Fruit fly (Drosophila melanogaster): ENCODE measurements around the gene abd-A.

The abd-A gene

DNA sequence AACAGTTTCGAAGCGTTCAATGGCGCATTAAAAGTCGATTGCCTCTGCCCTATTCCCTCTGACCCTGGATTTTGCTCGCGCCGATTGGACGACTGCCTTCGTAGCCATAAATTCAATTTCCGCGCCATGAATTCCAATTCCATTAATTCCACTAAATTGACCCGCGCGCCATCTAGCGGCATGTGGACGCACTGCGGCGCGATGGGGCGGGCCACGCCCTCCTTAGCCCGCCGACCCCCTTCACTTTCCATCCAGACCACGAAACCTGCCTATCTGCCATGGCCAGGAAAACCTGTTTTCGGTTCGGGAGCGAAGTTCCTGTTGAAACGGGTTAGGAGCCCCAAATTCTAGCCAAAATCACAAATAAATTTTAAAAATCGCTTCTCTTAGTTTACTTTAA is 47.4 kb downstream of the abd-A start (continued):
- no peak for TF ChIP-seq Hr51 (GFP tag; optimal IDR thresholded peaks at IDR 0.05)
- TF ChIP-seq CG9437 (GFP tag; optimal IDR thresholded peaks at IDR 0.05) = no peak
- TF ChIP-seq CG15696 (tag; optimal IDR thresholded peaks at IDR 0.05) = no peak
- no peak for TF ChIP-seq CG13424 (tag; optimal IDR thresholded peaks at IDR 0.05)
- no peak for TF ChIP-seq jigr1 (GFP tag; IDR thresholded peaks at IDR 0.05)
- TF ChIP-seq CG16863 (GFP tag; optimal IDR thresholded peaks at IDR 0.05) = no peak
- no peak for TF ChIP-seq CG18262 (tag; optimal IDR thresholded peaks at IDR 0.05)
- TF ChIP-seq cas (GFP tag; IDR thresholded peaks at IDR 0.05) = no peak
- TF ChIP-seq Doc3 (GFP tag; IDR thresholded peaks at IDR 0.05; ENCODE audit: partially characterized antibody) = no peak
- no peak for TF ChIP-seq CG42726 (GFP tag; IDR thresholded peaks at IDR 0.05; ENCODE audit: partially characterized antibody)
- TF ChIP-seq zfh1 (GFP tag; IDR thresholded peaks at IDR 0.05) = 0 out of 3 replicates have a peak, but pooled peaks have one; percentile 43
- no peak for TF ChIP-seq inv (GFP tag; IDR thresholded peaks at IDR 0.05; ENCODE audit: partially characterized antibody)
- TF ChIP-seq CG17912 (GFP tag; optimal IDR thresholded peaks at IDR 0.05) = no peak
- TF ChIP-seq zfh2 (GFP tag; optimal IDR thresholded peaks at IDR 0.05) = no peak
- TF ChIP-seq fd102C (GFP tag; optimal IDR thresholded peaks at IDR 0.05) = no peak
- no peak for TF ChIP-seq Dfd (GFP tag; optimal IDR thresholded peaks at IDR 0.05)
- TF ChIP-seq CG14965 (GFP tag; optimal IDR thresholded peaks at IDR 0.05; ENCODE audit: borderline replicate concordance) = peak; percentile 83
- no peak for TF ChIP-seq gfzf (GFP tag; optimal IDR thresholded peaks at IDR 0.05)
- no peak for TF ChIP-seq CG15601 (tag; optimal IDR thresholded peaks at IDR 0.05)
- TF ChIP-seq CG4854 (GFP tag; optimal IDR thresholded peaks at IDR 0.05) = no peak
- TF ChIP-seq CG7745 (tag; optimal IDR thresholded peaks at IDR 0.05) = no peak
- TF ChIP-seq CG10979 (tag; optimal IDR thresholded peaks at IDR 0.05) = no peak
- TF ChIP-seq ci (GFP tag; IDR thresholded peaks at IDR 0.05) = peak; percentile 57; the same call in 2 of the 3 replicates
- no peak for TF ChIP-seq CG10147 (GFP tag; optimal IDR thresholded peaks at IDR 0.05)
- no peak for TF ChIP-seq gem (tag; optimal IDR thresholded peaks at IDR 0.05)
- TF ChIP-seq ind (GFP tag; optimal IDR thresholded peaks at IDR 0.05) = no peak
- no peak for TF ChIP-seq fd3F (GFP tag; optimal IDR thresholded peaks at IDR 0.05)
- TF ChIP-seq CG9727 (GFP tag; optimal IDR thresholded peaks at IDR 0.05) = no peak
- TF ChIP-seq ssp (GFP tag; IDR thresholded peaks at IDR 0.05) = no peak
- TF ChIP-seq CG12236 (GFP tag; optimal IDR thresholded peaks at IDR 0.05) = no peak
- TF ChIP-seq CG8089 (GFP tag; optimal IDR thresholded peaks at IDR 0.05) = no peak
- no peak for TF ChIP-seq luna (GFP tag; optimal IDR thresholded peaks at IDR 0.05)
- no peak for TF ChIP-seq rib (GFP tag; IDR thresholded peaks at IDR 0.05)
- TF ChIP-seq sqz (GFP tag; optimal IDR thresholded peaks at IDR 0.05) = no peak
- TF ChIP-seq CG6175 (GFP tag; IDR thresholded peaks at IDR 0.05) = no peak
- TF ChIP-seq Elba2 (GFP tag; optimal IDR thresholded peaks at IDR 0.05) = no peak
- no peak for TF ChIP-seq CG18599 (GFP tag; optimal IDR thresholded peaks at IDR 0.05)
- no peak for TF ChIP-seq zen (tag; optimal IDR thresholded peaks at IDR 0.05)
- no peak for TF ChIP-seq CG43689 (GFP tag; IDR thresholded peaks at IDR 0.05)
- no peak for TF ChIP-seq CG11085 (GFP tag; IDR thresholded peaks at IDR 0.05)
- no peak for TF ChIP-seq exex (tag; optimal IDR thresholded peaks at IDR 0.05)
- no peak for TF ChIP-seq unc-4 (GFP tag; IDR thresholded peaks at IDR 0.05; ENCODE audit: partially characterized antibody)
- TF ChIP-seq CG6272 (GFP tag; IDR thresholded peaks at IDR 0.05) = no peak
- TF ChIP-seq CG9797 (GFP tag; optimal IDR thresholded peaks at IDR 0.05) = no peak
- no peak for TF ChIP-seq CG2678 (tag; optimal IDR thresholded peaks at IDR 0.05)
- TF ChIP-seq wek (GFP tag; optimal IDR thresholded peaks at IDR 0.05) = no peak
- no peak for TF ChIP-seq usp (GFP tag; optimal IDR thresholded peaks at IDR 0.05)
- no peak for TF ChIP-seq Eip74EF (GFP tag; optimal IDR thresholded peaks at IDR 0.05)
- TF ChIP-seq CG13894 (tag; optimal IDR thresholded peaks at IDR 0.05) = no peak
- no peak for TF ChIP-seq cg (GFP tag; optimal IDR thresholded peaks at IDR 0.05)
